Fruit fly (Drosophila melanogaster) whole organism, embryonic: ENCODE results near the gene stac.
A peak's percentile ranks its signal among the peaks of the same experiment; 100 is the strongest.

Experiments
- Ada2b ChIP-seq: fragments of 200-800 bp; sonication (Bioruptor generic); IDR thresholded peaks from 2 replicates; pipeline ENCODE4 v1.3.6; 2022; ENCODE audit warnings: missing biosample characterization, missing genetic modification characterization
- Adf1 ChIP-seq: fragments of 200-800 bp; sonication (Bioruptor generic); IDR thresholded peaks from 2 replicates; pipeline ENCODE4 v1.3.6; 2022; ENCODE audit warnings: missing biosample characterization, missing genetic modification characterization
- Asciz ChIP-seq: fragments of 200-800 bp; sonication (Bioruptor generic); optimal IDR thresholded peaks from 2 replicates; lab custom pipeline; 2017; ENCODE audit warnings: missing biosample characterization, mild to moderate bottlenecking, missing genetic modification characterization, missing genetic modification reagents
- BEAF-32 ChIP-seq: fragments of 200-800 bp; sonication (Bioruptor generic); optimal IDR thresholded peaks from 3 replicates; lab custom pipeline; 2017; ENCODE audit warnings: missing biosample characterization, missing genetic modification characterization, mild to moderate bottlenecking, moderate library complexity, missing genetic modification reagents
- CG1024 ChIP-seq: fragments of 200-800 bp; sonication (Bioruptor generic); IDR thresholded peaks from 2 replicates; pipeline ENCODE4 v1.3.6; 2022; ENCODE audit warnings: missing biosample characterization, missing genetic modification characterization
- CG10267 ChIP-seq: fragments of 200-800 bp; sonication (Bioruptor generic); optimal IDR thresholded peaks from 2 replicates; lab custom pipeline; 2018; ENCODE audit warnings: missing biosample characterization, mild to moderate bottlenecking, missing genetic modification characterization, moderate library complexity
- CG10565 ChIP-seq: fragments of 200-800 bp; sonication (Bioruptor generic); optimal IDR thresholded peaks from 3 replicates; lab custom pipeline; 2016; ENCODE audit warnings: missing biosample characterization, mild to moderate bottlenecking, missing genetic modification characterization
- CG11085 ChIP-seq: fragments of 200-800 bp; sonication (Bioruptor generic); IDR thresholded peaks from 2 replicates; pipeline ENCODE4 v1.3.6; 2022; ENCODE audit warnings: missing biosample characterization, missing genetic modification characterization
- CG11247 ChIP-seq: fragments of 200-800 bp; sonication (Bioruptor generic); IDR thresholded peaks from 2 replicates; pipeline ENCODE4 v1.3.6; 2022; ENCODE audit warnings: missing biosample characterization, missing genetic modification characterization
- CG12104 ChIP-seq: fragments of 200-800 bp; sonication (Bioruptor generic); optimal IDR thresholded peaks from 3 replicates; lab custom pipeline; 2016; ENCODE audit warnings: missing biosample characterization, missing genetic modification characterization
- CG12155 ChIP-seq: fragments of 200-800 bp; sonication (Bioruptor generic); optimal IDR thresholded peaks from 3 replicates; lab custom pipeline; 2016; ENCODE audit warnings: missing biosample characterization, missing genetic modification characterization
- CG14965 ChIP-seq: fragments of 200-800 bp; sonication (Bioruptor generic); optimal IDR thresholded peaks from 2 replicates; lab custom pipeline; 2016; ENCODE audit warnings: missing biosample characterization, missing genetic modification characterization, borderline replicate concordance
- CG16779 ChIP-seq: fragments of 200-800 bp; sonication (Bioruptor generic); IDR thresholded peaks from 2 replicates; pipeline ENCODE4 v1.3.6; 2022; ENCODE audit warnings: missing biosample characterization, missing genetic modification characterization
- CG30403 ChIP-seq: fragments of 200-800 bp; sonication (Bioruptor generic); optimal IDR thresholded peaks from 3 replicates; lab custom pipeline; 2016; ENCODE audit warnings: missing biosample characterization, missing genetic modification characterization
- CG31388 ChIP-seq: fragments of 200-800 bp; sonication (Bioruptor generic); optimal IDR thresholded peaks from 2 replicates; lab custom pipeline; 2016; ENCODE audit warnings: missing biosample characterization, missing genetic modification characterization
- CG3726 ChIP-seq: fragments of 200-800 bp; sonication (Bioruptor generic); IDR thresholded peaks from 3 replicates; pipeline ENCODE4, ENCODE4 v1.3.6; 2022; ENCODE audit warnings: missing biosample characterization, missing genetic modification characterization
- CG3838 ChIP-seq: fragments of 200-800 bp; sonication (Bioruptor generic); optimal IDR thresholded peaks from 3 replicates; lab custom pipeline; 2016; ENCODE audit warnings: missing biosample characterization, missing genetic modification characterization
- CG3995 ChIP-seq: fragments of 200-800 bp; sonication (Bioruptor generic); optimal IDR thresholded peaks from 3 replicates; lab custom pipeline; 2016; ENCODE audit warnings: missing biosample characterization, missing genetic modification characterization
- CG42726 ChIP-seq: fragments of 200-800 bp; sonication (Bioruptor generic); IDR thresholded peaks from 2 replicates; pipeline ENCODE4 v1.3.6; 2022; ENCODE audit warnings: missing biosample characterization, missing genetic modification characterization; ENCODE audit not compliant: partially characterized antibody
- CG43689 ChIP-seq: fragments of 200-800 bp; sonication (Bioruptor generic); IDR thresholded peaks from 2 replicates; pipeline ENCODE4 v1.3.6; 2022; ENCODE audit warnings: missing biosample characterization, missing genetic modification characterization
- CG4730 ChIP-seq: fragments of 200-800 bp; sonication (Bioruptor generic); IDR thresholded peaks from 2 replicates; pipeline ENCODE4 v1.3.6; 2022; ENCODE audit warnings: missing biosample characterization, missing genetic modification characterization
- CG6254 ChIP-seq: fragments of 200-800 bp; sonication (Bioruptor generic); optimal IDR thresholded peaks from 3 replicates; lab custom pipeline; 2017; ENCODE audit warnings: mild to moderate bottlenecking, missing biosample characterization, missing genetic modification reagents, missing genetic modification characterization
- CG7556 ChIP-seq: fragments of 200-800 bp; sonication (Bioruptor generic); optimal IDR thresholded peaks from 2 replicates; lab custom pipeline; 2017; ENCODE audit warnings: missing biosample characterization, mild to moderate bottlenecking, missing genetic modification characterization
- CG7963 ChIP-seq: fragments of 200-800 bp; sonication (Bioruptor generic); IDR thresholded peaks from 3 replicates; pipeline ENCODE4 v1.3.6; 2022; ENCODE audit warnings: missing biosample characterization, missing genetic modification characterization; ENCODE audit not compliant: partially characterized antibody
- CG8089 ChIP-seq: fragments of 200-800 bp; sonication (Bioruptor generic); optimal IDR thresholded peaks from 3 replicates; lab custom pipeline; 2016; ENCODE audit warnings: missing biosample characterization, missing genetic modification characterization
- CG8765 ChIP-seq: fragments of 200-800 bp; sonication (Bioruptor generic); IDR thresholded peaks from 2 replicates; pipeline ENCODE4 v1.3.6; 2022; ENCODE audit warnings: missing biosample characterization, missing genetic modification characterization
- CG9876 ChIP-seq: fragments of 200-800 bp; sonication (Bioruptor generic); optimal IDR thresholded peaks from 2 replicates; lab custom pipeline; 2016; ENCODE audit warnings: missing biosample characterization, missing genetic modification characterization
- Camta ChIP-seq: fragments of 200-800 bp; sonication (Bioruptor generic); optimal IDR thresholded peaks from 2 replicates; lab custom pipeline; 2016; ENCODE audit warnings: missing biosample characterization, missing genetic modification characterization
- Dip3 ChIP-seq: fragments of 200-800 bp; sonication (Bioruptor generic); optimal IDR thresholded peaks from 3 replicates; lab custom pipeline; 2016; ENCODE audit warnings: missing biosample characterization, missing genetic modification characterization
- Dp ChIP-seq: fragments of 200-800 bp; sonication (Bioruptor generic); optimal IDR thresholded peaks from 2 replicates; lab custom pipeline; 2018; ENCODE audit warnings: missing biosample characterization, mild to moderate bottlenecking, missing genetic modification characterization, moderate library complexity
- Lim3 ChIP-seq: fragments of 200-800 bp; sonication (Bioruptor generic); IDR thresholded peaks from 2 replicates; pipeline ENCODE4 v1.3.6; 2022; ENCODE audit warnings: missing biosample characterization, missing genetic modification characterization
- Oaz ChIP-seq: fragments of 200-800 bp; sonication (Bioruptor generic); IDR thresholded peaks from 2 replicates; pipeline ENCODE4 v1.3.6; 2022; ENCODE audit warnings: missing biosample characterization, missing genetic modification characterization
- cg ChIP-seq: fragments of 200-800 bp; sonication (Bioruptor generic); optimal IDR thresholded peaks from 3 replicates; lab custom pipeline; 2019; ENCODE audit warnings: missing biosample characterization, mild to moderate bottlenecking, missing genetic modification characterization, moderate library complexity
- crp ChIP-seq, 2 experiments: fragments of 200-800 bp; sonication (Bioruptor generic); optimal IDR thresholded peaks; 2 replicates in 1 of 2; 3 replicates in 1 of 2; lab custom pipeline; 2017; ENCODE audit warnings: missing biosample characterization in 2 of 2, missing genetic modification characterization in 2 of 2, mild to moderate bottlenecking in 1 of 2, moderate library complexity in 1 of 2
- dati ChIP-seq: fragments of 200-800 bp; sonication (Bioruptor generic); IDR thresholded peaks from 2 replicates; pipeline ENCODE4 v1.3.6; 2022; ENCODE audit warnings: missing biosample characterization, missing genetic modification characterization
- ems ChIP-seq: fragments of 200-800 bp; sonication (Bioruptor generic); optimal IDR thresholded peaks from 3 replicates; lab custom pipeline; 2016; ENCODE audit warnings: missing biosample characterization, missing genetic modification characterization
- fu2 ChIP-seq: fragments of 200-800 bp; sonication (Bioruptor generic); optimal IDR thresholded peaks from 2 replicates; lab custom pipeline; 2016; ENCODE audit warnings: missing biosample characterization, missing genetic modification characterization
- gcm ChIP-seq: fragments of 200-800 bp; sonication (Bioruptor generic); optimal IDR thresholded peaks from 2 replicates; lab custom pipeline; 2019; ENCODE audit warnings: missing biosample characterization, mild to moderate bottlenecking, missing genetic modification characterization, moderate library complexity
- gt ChIP-seq: fragments of 200-800 bp; sonication (Bioruptor generic); IDR thresholded peaks from 2 replicates; pipeline ENCODE4 v1.3.6; 2022; ENCODE audit warnings: missing biosample characterization, missing genetic modification characterization
- lov ChIP-seq, 2 experiments: fragments of 200-800 bp in 1 of 2; fragments of >200 bp in 1 of 2; sonication (Bioruptor generic) in 1 of 2; IDR thresholded peaks in 1 of 2; optimal IDR thresholded peaks in 1 of 2; 2 replicates in 1 of 2; 3 replicates in 1 of 2; pipeline versions ENCODE4 v1.3.6 to Lab custom; 2017 to 2022; ENCODE audit warnings: missing biosample characterization in 1 of 2, missing genetic modification characterization in 1 of 2
- nmo ChIP-seq: fragments of 200-800 bp; sonication (Bioruptor generic); optimal IDR thresholded peaks from 2 replicates; lab custom pipeline; 2018; ENCODE audit warnings: missing biosample characterization, mild to moderate bottlenecking, missing genetic modification characterization, moderate library complexity
- prd ChIP-seq, 3 experiments: fragments of >200 bp in 2 of 3; fragments of 200-800 bp in 1 of 3; sonication (Bioruptor generic) in 1 of 3; optimal IDR thresholded peaks in 2 of 3; IDR thresholded peaks in 1 of 3; 2 replicates in 2 of 3; 3 replicates in 1 of 3; pipeline versions ENCODE4 v1.3.6 to Lab custom; 2017 to 2022; ENCODE audit warnings: missing biosample characterization in 1 of 3, missing genetic modification characterization in 1 of 3
- repo ChIP-seq: fragments of 200-800 bp; sonication (Bioruptor generic); optimal IDR thresholded peaks from 2 replicates; lab custom pipeline; 2016; ENCODE audit warnings: missing biosample characterization, missing genetic modification characterization
- run ChIP-seq: fragments of 200-800 bp; sonication (Bioruptor generic); optimal IDR thresholded peaks from 3 replicates; lab custom pipeline; 2018; ENCODE audit warnings: missing biosample characterization, mild to moderate bottlenecking, missing genetic modification characterization
- scrt ChIP-seq: fragments of 200-800 bp; sonication (Bioruptor generic); optimal IDR thresholded peaks from 2 replicates; lab custom pipeline; 2018; ENCODE audit warnings: missing biosample characterization, mild to moderate bottlenecking, missing genetic modification characterization, moderate library complexity
- sens-2 ChIP-seq: fragments of 200-800 bp; sonication (Bioruptor generic); IDR thresholded peaks from 2 replicates; pipeline ENCODE4 v1.3.6; 2022; ENCODE audit warnings: missing biosample characterization, missing genetic modification characterization
- slou ChIP-seq: fragments of 200-800 bp; sonication (Bioruptor generic); optimal IDR thresholded peaks from 3 replicates; lab custom pipeline; 2016; ENCODE audit warnings: missing biosample characterization, missing genetic modification characterization
- so ChIP-seq: fragments of 200-800 bp; sonication (Bioruptor generic); IDR thresholded peaks from 3 replicates; pipeline ENCODE4 v1.3.6; 2022; ENCODE audit warnings: missing biosample characterization, missing genetic modification characterization
- trem ChIP-seq: fragments of 200-800 bp; optimal IDR thresholded peaks from 3 replicates; lab custom pipeline; 2019; ENCODE audit warnings: missing biosample characterization, mild to moderate bottlenecking, missing genetic modification characterization, moderate library complexity

Gene stac

DNA sequence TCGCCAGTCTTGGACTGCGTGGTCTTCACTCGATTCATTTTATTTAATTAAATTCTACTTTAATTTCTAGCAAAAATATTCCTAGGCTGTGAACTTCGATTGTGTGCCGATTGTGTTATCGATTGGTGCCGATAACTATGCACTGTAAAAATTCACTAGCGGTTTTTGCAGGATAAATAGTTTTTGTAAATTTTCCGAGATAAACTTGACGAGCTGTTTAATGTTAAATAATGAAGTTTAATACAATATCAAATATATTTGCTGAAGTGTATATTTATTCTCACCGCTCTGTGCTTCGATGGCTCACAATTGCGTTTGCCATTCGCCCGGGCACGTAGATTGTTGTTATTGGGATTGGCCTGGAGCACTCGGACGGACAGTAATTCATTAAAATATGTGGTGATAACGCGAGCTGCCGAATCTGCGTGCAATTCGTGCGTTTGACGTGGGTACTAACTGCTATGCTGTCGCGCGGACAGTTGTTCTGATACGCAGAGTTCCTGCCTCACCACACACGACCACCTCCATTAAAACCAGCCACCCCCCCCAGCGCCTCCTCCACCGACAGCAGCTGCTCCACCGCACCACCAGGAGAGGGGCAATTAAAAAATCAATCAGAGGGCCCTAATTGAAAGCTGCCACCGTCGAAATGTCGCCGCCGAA is 31.1 kb upstream of the stac start, which contains the start of the genes EMC6 and Hr96 (continued):
- peak; percentile 78 for TF ChIP-seq CG6254 (GFP tag; lab: Kevin White, UChicago)
- TF ChIP-seq scrt (GFP tag; lab: Kevin White, UChicago): no peak
- peak; percentile 89 for TF ChIP-seq CG8765 (GFP tag; lab: Robert Waterston, UW)
- peak; percentile 71 for TF ChIP-seq CG31388 (GFP tag; lab: Kevin White, UChicago)
- no peak for TF ChIP-seq prd (optimal IDR thresholded peaks at IDR 0.05; lab: Kevin White, UChicago)
- peak; percentile 96 for TF ChIP-seq prd (GFP tag; IDR thresholded peaks at IDR 0.05; lab: Robert Waterston, UW)
- peak; percentile 93 for TF ChIP-seq CG11247 (GFP tag; lab: Robert Waterston, UW)
- peak; percentile 90 for TF ChIP-seq CG11085 (GFP tag; lab: Robert Waterston, UW)
- TF ChIP-seq CG43689 (GFP tag; lab: Robert Waterston, UW): peak; percentile 79
- TF ChIP-seq CG8089 (GFP tag; lab: Kevin White, UChicago): peak; percentile 86
- peak; percentile 66 for TF ChIP-seq BEAF-32
- TF ChIP-seq Ada2b (GFP tag; lab: Robert Waterston, UW): peak; percentile 90
- peak; percentile 93 for TF ChIP-seq so
- TF ChIP-seq CG14965 (GFP tag; lab: Kevin White, UChicago): peak; percentile 48
- peak; percentile 94 for TF ChIP-seq nmo (GFP tag; lab: Kevin White, UChicago)
- no peak for TF ChIP-seq slou (GFP tag; lab: Kevin White, UChicago)
- TF ChIP-seq cg: no peak
- TF ChIP-seq CG3726 (GFP tag; lab: Robert Waterston, UW): peak; percentile 89
- peak; percentile 96 for TF ChIP-seq ems
- peak; percentile 82 for TF ChIP-seq repo
- peak; percentile 88 for TF ChIP-seq CG10267 (tag; lab: Kevin White, UChicago)
- peak; percentile 94 for TF ChIP-seq trem (tag; lab: Kevin White, UChicago)
- TF ChIP-seq CG3838 (GFP tag; lab: Kevin White, UChicago): peak; percentile 89
- TF ChIP-seq Adf1: peak; percentile 78
- TF ChIP-seq CG42726 (GFP tag; lab: Robert Waterston, UW): no peak
- TF ChIP-seq run (tag; lab: Kevin White, UChicago): peak; percentile 76
- peak; percentile 81 for TF ChIP-seq CG1024
- peak; percentile 91 for TF ChIP-seq CG7556
- TF ChIP-seq dati (GFP tag; lab: Robert Waterston, UW): peak; percentile 74; the same call in 1 of the 2 replicates
- peak in 1 of 2 experiments; percentile 71 for TF ChIP-seq crp (GFP tag; optimal IDR thresholded peaks at IDR 0.05; lab: Kevin White, UChicago)
- TF ChIP-seq gt: peak; percentile 62; the same call in 1 of the 2 replicates
- TF ChIP-seq Lim3: peak; percentile 72
- peak; percentile 97 for TF ChIP-seq CG30403 (GFP tag; lab: Kevin White, UChicago)
- peak; percentile 93 for TF ChIP-seq CG12155 (GFP tag; lab: Kevin White, UChicago)
- peak; percentile 82 for TF ChIP-seq CG9876 (GFP tag; lab: Kevin White, UChicago)
- TF ChIP-seq gcm (GFP tag; lab: Kevin White, UChicago): peak; percentile 87
- TF ChIP-seq CG7963 (GFP tag; lab: Robert Waterston, UW): peak; percentile 82
- TF ChIP-seq fu2 (GFP tag; lab: Kevin White, UChicago): peak; percentile 83
- peak; percentile 96 for TF ChIP-seq sens-2
- TF ChIP-seq CG12104 (GFP tag; lab: Kevin White, UChicago): peak; percentile 85
- peak; percentile 72 for TF ChIP-seq CG3995
- peak; percentile 93 for TF ChIP-seq Oaz (GFP tag; lab: Robert Waterston, UW)
- TF ChIP-seq Camta (GFP tag; lab: Kevin White, UChicago): peak; percentile 93
- no peak for TF ChIP-seq lov (optimal IDR thresholded peaks at IDR 0.05; lab: Kevin White, UChicago)
- TF ChIP-seq lov (GFP tag; IDR thresholded peaks at IDR 0.05; lab: Robert Waterston, UW): peak; percentile 89
- TF ChIP-seq CG16779 (GFP tag; lab: Robert Waterston, UW): peak; percentile 93
- TF ChIP-seq Dip3 (GFP tag; lab: Kevin White, UChicago): peak; percentile 94
- TF ChIP-seq Asciz: peak; percentile 83
- TF ChIP-seq CG4730 (GFP tag; lab: Robert Waterston, UW): peak; percentile 93
- peak; percentile 39 for TF ChIP-seq Dp (GFP tag; lab: Kevin White, UChicago)
- TF ChIP-seq CG10565 (GFP tag; lab: Kevin White, UChicago): peak; percentile 67
